Fruit fly (Drosophila melanogaster) S2 (cell line): ENCODE measurements around the gene CG34417.

ENCODE experiments used
- CG8478 ChIP-seq: fragments of >200 bp; optimal IDR thresholded peaks from 2 replicates; lab custom pipeline; 2018
- CTCF ChIP-seq, 2 experiments: fragments of >200 bp; optimal IDR thresholded peaks; 2 replicates each; lab custom pipeline; 2018

dm6 chrX:6533836-6534357 lies 6.7 kb upstream of the CG34417 start, which contains the start of gene dx:
- TF ChIP-seq CTCF (optimal IDR thresholded peaks at IDR 0.05; lab: Kevin White, UChicago) (peak in 1 of 2 experiments; percentile 5), CG8478 (lab: Kevin White, UChicago) (no peak)
